Worm (Caenorhabditis elegans) whole organism, L1 larva: ENCODE results near the gene idpb-3.

ENCODE experiments used
- elt-3 ChIP-seq, 6 experiments: fragments of 150-350 bp in 1 of 6; sonication (generic microtip); optimal IDR thresholded peaks; 2 replicates each; lab custom pipeline; 2017 to 2018; ENCODE audit warnings: missing biosample characterization in 6 of 6, missing genetic modification characterization in 6 of 6, inconsistent platforms in 1 of 6
- fkh-8 ChIP-seq: sonication (generic microtip); optimal IDR thresholded peaks from 2 replicates; lab custom pipeline; 2016; ENCODE audit warnings: mild to moderate bottlenecking, missing genetic modification characterization, missing compliant biosample characterization
- lin-13 ChIP-seq: fragments of 150-350 bp; optimal IDR thresholded peaks from 2 replicates; lab custom pipeline; 2014; ENCODE audit warnings: missing biosample characterization, missing genetic modification reagents, missing genetic modification characterization
- lin-35 ChIP-seq, 2 experiments: fragments of 150-350 bp; optimal IDR thresholded peaks; 2 replicates each; lab custom pipeline; 2014; ENCODE audit warnings: missing biosample characterization in 2 of 2, missing genetic modification characterization in 2 of 2, missing genetic modification reagents in 2 of 2
- lir-3 ChIP-seq: sonication (generic microtip); optimal IDR thresholded peaks from 2 replicates; lab custom pipeline; 2016; ENCODE audit warnings: mild to moderate bottlenecking, missing genetic modification characterization, moderate library complexity, missing compliant biosample characterization; ENCODE audit not compliant: poor library complexity
- mdl-1 ChIP-seq, 2 experiments: fragments of 150-350 bp; optimal IDR thresholded peaks; 2 replicates each; lab custom pipeline; 2014 to 2017; ENCODE audit warnings: missing biosample characterization in 2 of 2, missing genetic modification characterization in 2 of 2, inconsistent platforms in 1 of 2
- nhr-11 ChIP-seq: fragments of 150-350 bp; optimal IDR thresholded peaks from 2 replicates; lab custom pipeline; 2014; ENCODE audit warnings: missing biosample characterization, missing genetic modification characterization
- snpc-4 ChIP-seq: fragments of 150-350 bp; optimal IDR thresholded peaks from 2 replicates; lab custom pipeline; 2014; ENCODE audit warnings: missing biosample characterization, missing genetic modification characterization
- sox-4 ChIP-seq: sonication (generic microtip); optimal IDR thresholded peaks from 2 replicates; lab custom pipeline; 2016; ENCODE audit warnings: missing genetic modification characterization, missing compliant biosample characterization
- sup-37 ChIP-seq: fragments of 200-800 bp; sonication (Bioruptor generic); optimal IDR thresholded peaks from 2 replicates; lab custom pipeline; 2018; ENCODE audit warnings: mild to moderate bottlenecking, missing genetic modification characterization, missing compliant biosample characterization

DNA sequence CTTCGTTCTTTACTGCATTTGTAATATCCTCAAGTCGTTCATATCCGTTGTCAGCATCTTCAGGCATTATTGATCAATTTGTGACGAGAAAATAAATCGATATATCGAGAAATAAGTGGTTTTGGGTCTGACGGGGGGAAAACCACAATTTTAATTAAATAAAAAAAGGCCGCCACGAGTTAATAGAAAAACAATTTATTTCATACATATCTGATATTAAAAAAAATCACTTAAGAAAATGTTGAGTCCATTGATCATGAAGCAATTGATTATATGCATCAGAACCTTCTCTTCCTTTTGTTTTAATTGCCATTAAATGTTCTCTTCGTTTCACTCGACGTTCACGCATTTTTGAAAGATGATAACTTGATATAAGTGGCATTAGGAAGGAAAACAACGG lies 46.7 kb upstream of the idpb-3 start, which contains the start of gene F58A6.5:
- TF ChIP-seq lir-3 (tag; lab: Kevin White, UChicago) (no peak), fkh-8 (tag; lab: Kevin White, UChicago) (no peak), lin-35 (GFP tag; optimal IDR thresholded peaks at IDR 0.05; lab: Kevin White, UChicago) (no peak), elt-3 (tag; optimal IDR thresholded peaks at IDR 0.05; lab: Kevin White, UChicago) (no peak), sox-4 (no peak), lin-13 (GFP tag; lab: Kevin White, UChicago) (no peak), mdl-1 (tag; optimal IDR thresholded peaks at IDR 0.05; lab: Kevin White, UChicago) (no peak), nhr-11 (no peak), snpc-4 (no peak), sup-37 (GFP tag; lab: Kevin White, UChicago) (no peak)
